Worm (Caenorhabditis elegans): ENCODE data around the gene F32E10.9.
"Not testable (repeated sequence)": the region's sequence is repeated elsewhere in the genome, so short reads cannot be mapped to it uniquely, and the experiment has no call there.

ce11 chrIV:7563850-7564249 lies at the start of gene F32E10.9:
- not testable (repeated sequence) for TF ChIP-seq mep-1 (tag; optimal IDR thresholded peaks at IDR 0.05); lin-39 (tag; optimal IDR thresholded peaks at IDR 0.05); efl-3 (GFP tag; optimal IDR thresholded peaks at IDR 0.05); nhr-12 (tag; optimal IDR thresholded peaks at IDR 0.05); skn-1 (tag; optimal IDR thresholded peaks at IDR 0.05); elt-2 (tag; optimal IDR thresholded peaks at IDR 0.05); blmp-1 (tag; optimal IDR thresholded peaks at IDR 0.05); nhr-76 (tag; optimal IDR thresholded peaks at IDR 0.05); aha-1 (tag; optimal IDR thresholded peaks at IDR 0.05); nhr-11 (tag; optimal IDR thresholded peaks at IDR 0.05); hlh-4 (tag; optimal IDR thresholded peaks at IDR 0.05); unc-86 (tag; optimal IDR thresholded peaks at IDR 0.05); isw-1 (GFP tag; IDR thresholded peaks at IDR 0.05)
